Worm (Caenorhabditis elegans) whole organism, L1 larva: ENCODE measurements around the gene fbxb-119.

Source experiments
- C04F5.9 ChIP-seq: sonication (generic microtip); optimal IDR thresholded peaks from 2 replicates; lab custom pipeline; 2016; ENCODE audit warnings: missing genetic modification characterization, missing compliant biosample characterization
- Y116A8C.19 ChIP-seq: sonication (generic microtip); optimal IDR thresholded peaks from 2 replicates; lab custom pipeline; 2016; ENCODE audit warnings: missing compliant biosample characterization, missing genetic modification characterization, borderline replicate concordance
- alr-1 ChIP-seq: fragments of 200-800 bp; sonication (Bioruptor generic); optimal IDR thresholded peaks from 2 replicates; lab custom pipeline; 2018; ENCODE audit warnings: borderline replicate concordance, mild to moderate bottlenecking, missing genetic modification characterization, missing compliant biosample characterization
- aly-2 ChIP-seq: fragments of 150-350 bp; optimal IDR thresholded peaks from 2 replicates; lab custom pipeline; 2014; ENCODE audit warnings: missing biosample characterization, missing genetic modification characterization
- ceh-63 ChIP-seq: fragments of 200-800 bp; sonication (Bioruptor generic); optimal IDR thresholded peaks from 2 replicates; lab custom pipeline; 2018; ENCODE audit warnings: mild to moderate bottlenecking, missing genetic modification characterization, missing compliant biosample characterization
- ceh-82 ChIP-seq, 3 experiments: fragments of 150-350 bp in 1 of 3; sonication (generic microtip) in 2 of 3; optimal IDR thresholded peaks; 2 replicates each; lab custom pipeline; 2014 to 2017; ENCODE audit warnings: missing biosample characterization in 3 of 3, missing genetic modification characterization in 3 of 3
- ceh-88 ChIP-seq: fragments of 200-800 bp; sonication (Bioruptor generic); IDR thresholded peaks from 2 replicates; pipeline ENCODE4 v1.3.6; 2022; ENCODE audit warnings: missing genetic modification characterization, missing compliant biosample characterization
- ceh-90 ChIP-seq: sonication (generic microtip); optimal IDR thresholded peaks from 2 replicates; lab custom pipeline; 2016; ENCODE audit warnings: missing genetic modification characterization, missing compliant biosample characterization
- ces-1 ChIP-seq: fragments of 150-350 bp; optimal IDR thresholded peaks from 2 replicates; lab custom pipeline; 2014; ENCODE audit warnings: missing biosample characterization, missing genetic modification reagents, missing genetic modification characterization
- dpl-1 ChIP-seq, 3 experiments: fragments of 150-350 bp in 2 of 3; sonication (generic microtip) in 1 of 3; optimal IDR thresholded peaks; 2 replicates each; lab custom pipeline; 2014 to 2017; ENCODE audit warnings: missing biosample characterization in 3 of 3, missing genetic modification characterization in 3 of 3, missing genetic modification reagents in 3 of 3
- dsc-1 ChIP-seq: sonication (generic microtip); optimal IDR thresholded peaks from 2 replicates; lab custom pipeline; 2016; ENCODE audit warnings: mild to moderate bottlenecking, missing genetic modification characterization, missing compliant biosample characterization
- efl-1 ChIP-seq, 4 experiments: fragments of 150-350 bp; optimal IDR thresholded peaks in 3 of 4; peaks in 1 of 4; 1 replicate in 1 of 4; 2 replicates in 3 of 4; lab custom pipeline; 2014; ENCODE audit warnings: missing biosample characterization in 2 of 4, missing genetic modification characterization in 2 of 4, missing genetic modification reagents in 2 of 4
- efl-3 ChIP-seq: fragments of 200-800 bp; sonication (Bioruptor generic); optimal IDR thresholded peaks from 2 replicates; lab custom pipeline; 2018; ENCODE audit warnings: mild to moderate bottlenecking, missing genetic modification characterization, missing compliant biosample characterization
- egl-27 ChIP-seq, 2 experiments: fragments of 150-350 bp in 1 of 2; sonication (generic microtip); optimal IDR thresholded peaks; 3 replicates each; lab custom pipeline; 2017 to 2018; ENCODE audit warnings: missing biosample characterization in 2 of 2, missing genetic modification characterization in 2 of 2, missing genetic modification reagents in 2 of 2
- elt-2 ChIP-seq: sonication (generic microtip); optimal IDR thresholded peaks from 2 replicates; lab custom pipeline; 2016; ENCODE audit warnings: missing genetic modification characterization, mild to moderate bottlenecking, inconsistent platforms, missing compliant biosample characterization, missing genetic modification reagents
- elt-3 ChIP-seq, 6 experiments: fragments of 150-350 bp in 1 of 6; sonication (generic microtip); optimal IDR thresholded peaks; 2 replicates each; lab custom pipeline; 2017 to 2018; ENCODE audit warnings: missing biosample characterization in 6 of 6, missing genetic modification characterization in 6 of 6, inconsistent platforms in 1 of 6
- jun-1 ChIP-seq: fragments of 150-350 bp; optimal IDR thresholded peaks from 2 replicates; lab custom pipeline; 2014; ENCODE audit warnings: missing biosample characterization, missing genetic modification reagents, missing genetic modification characterization
- lin-13 ChIP-seq: fragments of 150-350 bp; optimal IDR thresholded peaks from 2 replicates; lab custom pipeline; 2014; ENCODE audit warnings: missing biosample characterization, missing genetic modification reagents, missing genetic modification characterization
- lin-14 ChIP-seq: fragments of 200-800 bp; sonication (Bioruptor generic); optimal IDR thresholded peaks from 2 replicates; lab custom pipeline; 2018; ENCODE audit warnings: mild to moderate bottlenecking, missing genetic modification characterization, moderate library complexity, missing compliant biosample characterization
- lin-35 ChIP-seq, 2 experiments: fragments of 150-350 bp; optimal IDR thresholded peaks; 2 replicates each; lab custom pipeline; 2014; ENCODE audit warnings: missing biosample characterization in 2 of 2, missing genetic modification characterization in 2 of 2, missing genetic modification reagents in 2 of 2
- lir-3 ChIP-seq: sonication (generic microtip); optimal IDR thresholded peaks from 2 replicates; lab custom pipeline; 2016; ENCODE audit warnings: mild to moderate bottlenecking, missing genetic modification characterization, moderate library complexity, missing compliant biosample characterization; ENCODE audit not compliant: poor library complexity
- nhr-11 ChIP-seq: fragments of 150-350 bp; optimal IDR thresholded peaks from 2 replicates; lab custom pipeline; 2014; ENCODE audit warnings: missing biosample characterization, missing genetic modification characterization
- nhr-12 ChIP-seq: sonication (generic microtip); optimal IDR thresholded peaks from 2 replicates; lab custom pipeline; 2017; ENCODE audit warnings: missing biosample characterization, missing genetic modification characterization
- nhr-47 ChIP-seq: sonication (generic microtip); optimal IDR thresholded peaks from 2 replicates; lab custom pipeline; 2016; ENCODE audit warnings: mild to moderate bottlenecking, missing genetic modification characterization, moderate library complexity, missing compliant biosample characterization
- nhr-84 ChIP-seq: sonication (generic microtip); optimal IDR thresholded peaks from 2 replicates; lab custom pipeline; 2017; ENCODE audit warnings: missing biosample characterization, missing genetic modification characterization
- nhr-85 ChIP-seq: sonication (generic microtip); peaks from one replicate; lab custom pipeline; 2016; ENCODE audit warnings: missing genetic modification characterization, inconsistent platforms, missing compliant biosample characterization
- pqm-1 ChIP-seq: sonication (generic microtip); optimal IDR thresholded peaks from 3 replicates; lab custom pipeline; 2017; ENCODE audit warnings: missing biosample characterization, missing genetic modification characterization
- sup-37 ChIP-seq: fragments of 200-800 bp; sonication (Bioruptor generic); optimal IDR thresholded peaks from 2 replicates; lab custom pipeline; 2018; ENCODE audit warnings: mild to moderate bottlenecking, missing genetic modification characterization, missing compliant biosample characterization
- swsn-7 ChIP-seq: sonication (generic microtip); optimal IDR thresholded peaks from 2 replicates; lab custom pipeline; 2016; ENCODE audit warnings: missing genetic modification characterization, missing compliant biosample characterization
- tbx-2 ChIP-seq: sonication (generic microtip); optimal IDR thresholded peaks from 2 replicates; lab custom pipeline; 2016; ENCODE audit warnings: missing genetic modification characterization, missing compliant biosample characterization
- tlp-1 ChIP-seq: fragments of 150-350 bp; optimal IDR thresholded peaks from 2 replicates; lab custom pipeline; 2014; ENCODE audit warnings: missing biosample characterization, missing genetic modification characterization
- unc-62 ChIP-seq: fragments of 150-350 bp; optimal IDR thresholded peaks from 2 replicates; lab custom pipeline; 2014; ENCODE audit warnings: missing biosample characterization, missing genetic modification reagents, missing genetic modification characterization
- ztf-4 ChIP-seq: fragments of 150-350 bp; optimal IDR thresholded peaks from 2 replicates; lab custom pipeline; 2014; ENCODE audit warnings: missing biosample characterization, missing genetic modification characterization

The fbxb-119 gene

ce11 chrV:18346080-18346479 is 27.7 kb downstream of the fbxb-119 start (continued):
- TF ChIP-seq ceh-90 (tag; lab: Kevin White, UChicago) (no peak), ceh-82 (tag; optimal IDR thresholded peaks at IDR 0.05; lab: Kevin White, UChicago) (no peak), ceh-63 (GFP tag; lab: Kevin White, UChicago) (no peak), jun-1 (tag; lab: Kevin White, UChicago) (peak; percentile 89), Y116A8C.19 (no peak), elt-2 (tag; lab: Kevin White, UChicago) (peak; percentile 100), lin-14 (GFP tag; lab: Kevin White, UChicago) (peak; percentile 80), lin-13 (GFP tag; lab: Kevin White, UChicago) (no peak), ceh-88 (GFP tag; lab: Robert Waterston, UW) (no peak), tbx-2 (tag; lab: Kevin White, UChicago) (peak; percentile 18), tlp-1 (tag; lab: Kevin White, UChicago) (peak; percentile 63)

- TF ChIP-seq efl-1 (optimal IDR thresholded peaks at IDR 0.05; lab: Kevin White, UChicago): no peak
- peak in 1 of 2 experiments; percentile 56 for TF ChIP-seq efl-1 (GFP tag; optimal IDR thresholded peaks at IDR 0.05 in 1 of 2; lab: Kevin White, UChicago)
- no peak for TF ChIP-seq ceh-88 (GFP tag; lab: Robert Waterston, UW)
- TF ChIP-seq C04F5.9 (tag; lab: Kevin White, UChicago): no peak
- no peak for TF ChIP-seq alr-1 (tag; lab: Kevin White, UChicago)
- no peak for TF ChIP-seq nhr-11
- TF ChIP-seq ceh-63 (GFP tag; lab: Kevin White, UChicago): no peak
- no peak for TF ChIP-seq sup-37 (GFP tag; lab: Kevin White, UChicago)
- no peak for TF ChIP-seq nhr-12 (tag; lab: Kevin White, UChicago)
- TF ChIP-seq nhr-85 (tag; lab: Kevin White, UChicago): peak; percentile 21
- TF ChIP-seq, all 84 proteins: peak for 2
Measured at ce11 chrV:18350046-18350445, 31.6 kb downstream of the fbxb-119 start, which contains the start of gene C08E8.3. Gene C08E8.3, plus strand, starts transcription at chrV:18350129.

ce11 chrV:18350721-18351120 is 32.3 kb downstream of the fbxb-119 start, which contains the start of gene C08E8.11:
Gene C08E8.11, plus strand, starts transcription at chrV:18351021.
- TF ChIP-seq efl-1 (optimal IDR thresholded peaks at IDR 0.05; lab: Kevin White, UChicago): no peak
- peak in 1 of 2 experiments; percentile 78 for TF ChIP-seq efl-1 (GFP tag; optimal IDR thresholded peaks at IDR 0.05 in 1 of 2; lab: Kevin White, UChicago)
- TF ChIP-seq egl-27 (tag; optimal IDR thresholded peaks at IDR 0.05; lab: Kevin White, UChicago): no peak
- TF ChIP-seq aly-2 (tag; lab: Kevin White, UChicago): no peak

- TF ChIP-seq dsc-1 (tag; lab: Kevin White, UChicago): no peak
Measured at ce11 chrV:18354299-18354698, 35.9 kb downstream of the fbxb-119 start.

- TF ChIP-seq nhr-85 (tag; lab: Kevin White, UChicago) (no peak), lir-3 (tag; lab: Kevin White, UChicago) (no peak), Y116A8C.19 (no peak), elt-3 (tag; optimal IDR thresholded peaks at IDR 0.05; lab: Kevin White, UChicago) (no peak), unc-62 (GFP tag; lab: Kevin White, UChicago) (no peak), ceh-90 (tag; lab: Kevin White, UChicago) (no peak), dpl-1 (GFP tag; optimal IDR thresholded peaks at IDR 0.05; lab: Kevin White, UChicago) (no peak), ztf-4 (tag; lab: Kevin White, UChicago) (no peak), pqm-1 (tag; lab: Kevin White, UChicago) (no peak), ces-1 (GFP tag; lab: Kevin White, UChicago) (no peak), swsn-7 (no peak), lin-35 (GFP tag; optimal IDR thresholded peaks at IDR 0.05; lab: Kevin White, UChicago) (no peak), efl-3 (GFP tag; lab: Kevin White, UChicago) (no peak), C04F5.9 (tag; lab: Kevin White, UChicago) (no peak), nhr-84 (tag; lab: Kevin White, UChicago) (no peak), nhr-47 (tag; lab: Kevin White, UChicago) (no peak), aly-2 (tag; lab: Kevin White, UChicago) (no peak)
- TF ChIP-seq, all 84 proteins: peak for 0
Measured at ce11 chrV:18355742-18356141, 37.3 kb downstream of the fbxb-119 start, which contains the start of gene C08E8.2. Gene C08E8.2, minus strand, starts transcription at chrV:18355842.
